Worm (Caenorhabditis elegans) whole organism, L3 larva: ENCODE results near the gene R05A10.4.

Source experiments
- nhr-12 ChIP-seq: fragments of 150-350 bp; optimal IDR thresholded peaks from 2 replicates; lab custom pipeline; 2014; ENCODE audit warnings: missing biosample characterization, missing genetic modification characterization
- nhr-237 ChIP-seq: fragments of 150-350 bp; optimal IDR thresholded peaks from 2 replicates; lab custom pipeline; 2014; ENCODE audit warnings: missing biosample characterization, missing genetic modification characterization
- nhr-77 ChIP-seq: fragments of 150-350 bp; optimal IDR thresholded peaks from 2 replicates; lab custom pipeline; 2014; ENCODE audit warnings: missing biosample characterization, missing genetic modification characterization

- TF ChIP-seq nhr-237 (tag; lab: Kevin White, UChicago) (no peak), nhr-12 (tag; lab: Kevin White, UChicago) (no peak), nhr-77 (tag; lab: Kevin White, UChicago) (no peak)
Observed at ce11 chrIV:14219714-14220113, 47.4 kb downstream of the R05A10.4 start, which contains the start of gene sqrd-1.
